Fruit fly (Drosophila melanogaster): ENCODE data around the gene g.

dm6 chrX:13747052-13747451, 11.0 kb upstream of the g start:
- TF ChIP-seq CG8478 (optimal IDR thresholded peaks at IDR 0.05) (no peak), CTCF (optimal IDR thresholded peaks at IDR 0.05) (no peak)

All from S2 (cell line).